ENCODE assay signal across 5 worm cellular contexts in the genomic region with DNA sequence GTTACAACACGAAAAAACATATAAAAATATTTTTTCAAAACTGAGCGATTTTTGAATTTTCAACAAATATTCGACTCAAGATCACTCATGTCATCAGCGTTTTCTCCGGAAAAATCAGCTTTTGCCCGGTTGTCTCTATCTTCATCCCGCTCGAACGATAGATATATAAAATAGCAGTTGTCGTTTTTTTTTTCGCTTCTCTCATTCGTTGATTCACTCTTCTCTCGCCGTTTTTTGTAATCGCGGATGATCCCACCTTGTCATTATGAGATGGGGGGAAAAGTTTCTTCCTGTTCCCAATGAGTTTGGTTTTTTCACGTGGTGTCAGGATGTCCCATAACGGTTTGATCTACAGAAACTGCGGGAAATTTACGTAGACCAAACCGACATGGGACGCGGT.
A peak's percentile ranks its signal among the peaks of the same experiment; 100 is the strongest.
TF ChIP-seq lines count a peak whose summit lies in the region.

No protein-coding gene starts in this region.

TF ChIP-seq in whole organism, L1 larva, 84 proteins besides CTCF, POLR2A, EP300 and RAD21:
- TF ChIP-seq lsy-2 (tag; optimal IDR thresholded peaks at IDR 0.05; lab: Kevin White, UChicago), result peak in 1 of 2 experiments; percentile 13
- TF ChIP-seq snu-23 (GFP tag; optimal IDR thresholded peaks at IDR 0.05; lab: Kevin White, UChicago), result peak; percentile 10
- TF ChIP-seq blmp-1 (tag; optimal IDR thresholded peaks at IDR 0.05; lab: Kevin White, UChicago), result peak; percentile 27
- TF ChIP-seq lin-14 (GFP tag; optimal IDR thresholded peaks at IDR 0.05; lab: Kevin White, UChicago), result peak; percentile 57
- TF ChIP-seq lin-39 (tag; optimal IDR thresholded peaks at IDR 0.05; lab: Kevin White, UChicago), result no peak
- TF ChIP-seq nhr-71 (tag; optimal IDR thresholded peaks at IDR 0.05; lab: Kevin White, UChicago), result peak; percentile 43
- no peak for TF ChIP-seq efl-1 (optimal IDR thresholded peaks at IDR 0.05; lab: Kevin White, UChicago)
- peak in 1 of 2 experiments; percentile 68 for TF ChIP-seq efl-1 (GFP tag; optimal IDR thresholded peaks at IDR 0.05 in 1 of 2; lab: Kevin White, UChicago)
- TF ChIP-seq unc-130 (tag; optimal IDR thresholded peaks at IDR 0.05; lab: Kevin White, UChicago), result peak; percentile 21
- no peak for TF ChIP-seq nhr-76 (tag; optimal IDR thresholded peaks at IDR 0.05; lab: Kevin White, UChicago)
- TF ChIP-seq rnt-1 (tag; optimal IDR thresholded peaks at IDR 0.05; lab: Kevin White, UChicago), result peak; percentile 45
TF ChIP-seq in whole organism, L1 larva: peak in this region for 8.

TF ChIP-seq in whole organism, L2 larva, 48 proteins besides CTCF, POLR2A, EP300 and RAD21:
- peak; percentile 1 for TF ChIP-seq F13H6.1 (tag; optimal IDR thresholded peaks at IDR 0.05; lab: Kevin White, UChicago)
- peak in 1 of 2 experiments; percentile 26 for TF ChIP-seq lsy-2 (tag; optimal IDR thresholded peaks at IDR 0.05; lab: Kevin White, UChicago)
- TF ChIP-seq mab-5 (tag; optimal IDR thresholded peaks at IDR 0.05; lab: Kevin White, UChicago), result no peak
- TF ChIP-seq ZK546.5 (tag; optimal IDR thresholded peaks at IDR 0.05; lab: Kevin White, UChicago), result no peak
- no peak for TF ChIP-seq sem-4 (tag; optimal IDR thresholded peaks at IDR 0.05; lab: Kevin White, UChicago)
- TF ChIP-seq mdl-1 (tag; optimal IDR thresholded peaks at IDR 0.05; lab: Kevin White, UChicago), result no peak
- no peak for TF ChIP-seq nhr-129 (tag; optimal IDR thresholded peaks at IDR 0.05; lab: Kevin White, UChicago)
- peak; percentile 1 for TF ChIP-seq sma-9 (GFP tag; optimal IDR thresholded peaks at IDR 0.05; lab: Kevin White, UChicago)
- no peak for TF ChIP-seq sma-9 (tag; optimal IDR thresholded peaks at IDR 0.05; lab: Kevin White, UChicago)
- no peak for TF ChIP-seq ztf-11 (tag; optimal IDR thresholded peaks at IDR 0.05; lab: Kevin White, UChicago)
- TF ChIP-seq ama-1 (optimal IDR thresholded peaks at IDR 0.05; lab: Kevin White, UChicago), result no peak
- no peak for TF ChIP-seq nhr-237 (tag; optimal IDR thresholded peaks at IDR 0.05; lab: Kevin White, UChicago)

TF ChIP-seq in whole organism, L3 larva, 47 proteins besides CTCF, POLR2A, EP300 and RAD21:
- TF ChIP-seq nfya-1 (tag; optimal IDR thresholded peaks at IDR 0.05; lab: Kevin White, UChicago; ENCODE audit: insufficient read depth) (peak; percentile 11), nhr-11 (tag; optimal IDR thresholded peaks at IDR 0.05; lab: Kevin White, UChicago) (no peak), fkh-2 (tag; optimal IDR thresholded peaks at IDR 0.05; lab: Kevin White, UChicago) (no peak), fkh-10 (GFP tag; optimal IDR thresholded peaks at IDR 0.05; lab: Kevin White, UChicago) (no peak), elt-3 (tag; optimal IDR thresholded peaks at IDR 0.05; lab: Kevin White, UChicago) (no peak), ceh-9 (tag; optimal IDR thresholded peaks at IDR 0.05; lab: Kevin White, UChicago) (no peak), skn-1 (tag; optimal IDR thresholded peaks at IDR 0.05; lab: Kevin White, UChicago) (no peak), nhr-67 (tag; optimal IDR thresholded peaks at IDR 0.05; lab: Kevin White, UChicago) (no peak)

TF ChIP-seq in whole organism, L4 larva, 104 proteins besides CTCF, POLR2A, EP300 and RAD21:
- TF ChIP-seq egl-27 (tag; optimal IDR thresholded peaks at IDR 0.05; lab: Kevin White, UChicago), result no peak
- no peak for TF ChIP-seq hlh-30 (tag; optimal IDR thresholded peaks at IDR 0.05; lab: Kevin White, UChicago; ENCODE audit: insufficient read depth)
- peak in 1 of 2 experiments; percentile 19 for TF ChIP-seq mdl-1 (tag; optimal IDR thresholded peaks at IDR 0.05; lab: Kevin White, UChicago)
- no peak for TF ChIP-seq nhr-111 (GFP tag; optimal IDR thresholded peaks at IDR 0.05; lab: Kevin White, UChicago)
- TF ChIP-seq mep-1 (tag; optimal IDR thresholded peaks at IDR 0.05; lab: Kevin White, UChicago), result no peak
- peak; percentile 34 for TF ChIP-seq hlh-11 (tag; optimal IDR thresholded peaks at IDR 0.05; lab: Kevin White, UChicago)
- no peak for TF ChIP-seq spr-3 (GFP tag; optimal IDR thresholded peaks at IDR 0.05; lab: Kevin White, UChicago)
- no peak for TF ChIP-seq attf-4 (tag; optimal IDR thresholded peaks at IDR 0.05; lab: Kevin White, UChicago)
- no peak for TF ChIP-seq nhr-237 (tag; optimal IDR thresholded peaks at IDR 0.05; lab: Kevin White, UChicago)
- no peak for TF ChIP-seq ctbp-1 (GFP tag; IDR thresholded peaks at IDR 0.05; lab: Robert Waterston, UW)
- TF ChIP-seq tra-1 (GFP tag; IDR thresholded peaks at IDR 0.05; lab: Robert Waterston, UW), result no peak
- TF ChIP-seq dve-1 (tag; optimal IDR thresholded peaks at IDR 0.05; lab: Kevin White, UChicago; ENCODE audit: insufficient read depth), result no peak
- TF ChIP-seq daf-16 (GFP tag; optimal IDR thresholded peaks at IDR 0.05; lab: Kevin White, UChicago), result peak in 1 of 2 experiments; percentile 43
- no peak for TF ChIP-seq daf-16 (tag; optimal IDR thresholded peaks at IDR 0.05; lab: Kevin White, UChicago)
- TF ChIP-seq F49E8.2 (tag; optimal IDR thresholded peaks at IDR 0.05; lab: Kevin White, UChicago; ENCODE audit: borderline replicate concordance), result no peak
- peak; percentile 36 for TF ChIP-seq nhr-11 (tag; optimal IDR thresholded peaks at IDR 0.05; lab: Kevin White, UChicago)
- no peak for TF ChIP-seq cey-2 (tag; optimal IDR thresholded peaks at IDR 0.05; lab: Kevin White, UChicago; ENCODE audit: borderline replicate concordance, insufficient read depth)

TF ChIP-seq in whole organism, mixed stage, embryonic, 35 proteins besides CTCF, POLR2A, EP300 and RAD21:
- no peak for TF ChIP-seq ceh-39 (tag; optimal IDR thresholded peaks at IDR 0.05; lab: Kevin White, UChicago)
- TF ChIP-seq unc-62 (GFP tag; optimal IDR thresholded peaks at IDR 0.05; lab: Kevin White, UChicago), result no peak
- peak; percentile 52 for TF ChIP-seq hlh-1 (tag; optimal IDR thresholded peaks at IDR 0.05; lab: Kevin White, UChicago)
- TF ChIP-seq unc-120 (tag; optimal IDR thresholded peaks at IDR 0.05; lab: Kevin White, UChicago; ENCODE audit: poor library complexity, severe bottlenecking), result no peak
- TF ChIP-seq blmp-1 (tag; optimal IDR thresholded peaks at IDR 0.05; lab: Kevin White, UChicago), result no peak
- TF ChIP-seq elt-3 (tag; optimal IDR thresholded peaks at IDR 0.05; lab: Kevin White, UChicago), result no peak
- no peak for TF ChIP-seq lin-32 (GFP tag; optimal IDR thresholded peaks at IDR 0.05; lab: Kevin White, UChicago)
- no peak for TF ChIP-seq nhr-12 (tag; optimal IDR thresholded peaks at IDR 0.05; lab: Kevin White, UChicago)
- TF ChIP-seq ztf-11 (tag; optimal IDR thresholded peaks at IDR 0.05; lab: Kevin White, UChicago), result no peak
